Fruit fly (Drosophila melanogaster): Measurements from ENCODE around the gene esc.

The esc gene

dm6 chr2L:11788034-11788433 is 41.2 kb downstream of the esc start, which contains the start of gene CG14931:
CG14931 (plus strand) TSS chr2L:11788334.
- TF ChIP-seq Dll (optimal IDR thresholded peaks at IDR 0.05): no peak
- no peak for TF ChIP-seq pan (optimal IDR thresholded peaks at IDR 0.05)
- TF ChIP-seq usp (GFP tag; optimal IDR thresholded peaks at IDR 0.05): no peak
- TF ChIP-seq psq (optimal IDR thresholded peaks at IDR 0.05): no peak
- no peak for TF ChIP-seq CG8478 (optimal IDR thresholded peaks at IDR 0.05)
- no peak for TF ChIP-seq EcR (GFP tag; optimal IDR thresholded peaks at IDR 0.05)

All from whole organism.